Fruit fly (Drosophila melanogaster) whole organism, embryonic: ENCODE results near the gene PLCXD.

Experiments
- CG1792 ChIP-seq: fragments of 200-800 bp; sonication (Bioruptor generic); optimal IDR thresholded peaks from 2 replicates; lab custom pipeline; 2016; ENCODE audit warnings: missing biosample characterization, missing genetic modification characterization
- HmgZ ChIP-seq: fragments of 200-800 bp; sonication (Bioruptor generic); optimal IDR thresholded peaks from 2 replicates; lab custom pipeline; 2018; ENCODE audit warnings: missing biosample characterization, mild to moderate bottlenecking, missing genetic modification characterization
- her ChIP-seq: fragments of 200-800 bp; sonication (Bioruptor generic); optimal IDR thresholded peaks from 2 replicates; lab custom pipeline; 2016; ENCODE audit warnings: missing biosample characterization, missing genetic modification characterization
- peb ChIP-seq: fragments of 200-800 bp; sonication (Bioruptor generic); IDR thresholded peaks from 2 replicates; pipeline ENCODE4 v1.3.6; 2022; ENCODE audit warnings: missing biosample characterization, missing genetic modification characterization
- repo ChIP-seq: fragments of 200-800 bp; sonication (Bioruptor generic); optimal IDR thresholded peaks from 2 replicates; lab custom pipeline; 2016; ENCODE audit warnings: missing biosample characterization, missing genetic modification characterization
- tin ChIP-seq: fragments of 200-800 bp; sonication (Bioruptor generic); optimal IDR thresholded peaks from 3 replicates; lab custom pipeline; 2016; ENCODE audit warnings: missing biosample characterization, missing genetic modification characterization

- no peak for TF ChIP-seq CG1792 (GFP tag; lab: Kevin White, UChicago)
- peak; percentile 19 for TF ChIP-seq repo (GFP tag; lab: Kevin White, UChicago)
- TF ChIP-seq her, result no peak
- TF ChIP-seq tin, result no peak
- peak; percentile 76 for TF ChIP-seq HmgZ (tag; lab: Kevin White, UChicago)
- TF ChIP-seq peb (GFP tag; lab: Robert Waterston, UW), result no peak
Observed at dm6 chr2L:12010100-12010876, 38.9 kb upstream of the PLCXD start.
